Fruit fly (Drosophila melanogaster) whole organism, wandering third instar larva: Measurements from ENCODE around the gene CG15333.
A peak's percentile ranks its signal among the peaks of the same experiment; 100 is the strongest.

Experiments
- Abd-B ChIP-seq: fragments of >200 bp; optimal IDR thresholded peaks from 2 replicates; lab custom pipeline; 2017; ENCODE audit warnings: missing biosample characterization, missing genetic modification characterization
- CG32264 ChIP-seq: fragments of 200-800 bp; sonication (Bioruptor generic); optimal IDR thresholded peaks from 2 replicates; lab custom pipeline; 2016; ENCODE audit warnings: missing biosample characterization, missing genetic modification characterization
- CG9705 ChIP-seq: fragments of 200-800 bp; sonication (Bioruptor generic); optimal IDR thresholded peaks from 2 replicates; lab custom pipeline; 2018; ENCODE audit warnings: missing biosample characterization, mild to moderate bottlenecking, missing genetic modification characterization
- CrebA ChIP-seq: fragments of 200-800 bp; sonication (Bioruptor generic); optimal IDR thresholded peaks from 2 replicates; lab custom pipeline; 2016; ENCODE audit warnings: missing biosample characterization, mild to moderate bottlenecking, missing genetic modification characterization, borderline replicate concordance
- Dfd ChIP-seq: fragments of >200 bp; optimal IDR thresholded peaks from 2 replicates; lab custom pipeline; 2017; ENCODE audit warnings: missing biosample characterization, missing genetic modification characterization
- Dif ChIP-seq: fragments of 200-275, 200-300 bp; sonication (Bioruptor generic); optimal IDR thresholded peaks from 2 replicates; lab custom pipeline; 2018; ENCODE audit warnings: missing biosample characterization, missing genetic modification characterization; ENCODE audit not compliant: partially characterized antibody
- GATAd ChIP-seq: sonication (Bioruptor generic); optimal IDR thresholded peaks from 2 replicates; lab custom pipeline; 2016; ENCODE audit warnings: missing biosample characterization, missing genetic modification characterization
- HLH106 ChIP-seq: fragments of 200-800 bp; optimal IDR thresholded peaks from 3 replicates; lab custom pipeline; 2019; ENCODE audit warnings: missing biosample characterization, mild to moderate bottlenecking, missing genetic modification characterization, moderate library complexity
- Hnf4 ChIP-seq: fragments of 200-800 bp; sonication (Bioruptor generic); optimal IDR thresholded peaks from 2 replicates; lab custom pipeline; 2016; ENCODE audit warnings: missing biosample characterization, mild to moderate bottlenecking, missing genetic modification characterization
- Hr78 ChIP-seq: fragments of >200 bp; optimal IDR thresholded peaks from 2 replicates; lab custom pipeline; 2017; ENCODE audit warnings: missing biosample characterization, missing genetic modification characterization
- Hr83 ChIP-seq: fragments of 200-300 bp; sonication (Bioruptor generic); optimal IDR thresholded peaks from 2 replicates; lab custom pipeline; 2016; ENCODE audit warnings: missing biosample characterization, mild to moderate bottlenecking, missing genetic modification characterization, moderate library complexity; ENCODE audit not compliant: poor library complexity, severe bottlenecking
- Jra ChIP-seq: sonication (Bioruptor generic); optimal IDR thresholded peaks from 2 replicates; lab custom pipeline; 2016; ENCODE audit warnings: missing biosample characterization, missing genetic modification characterization
- Mio ChIP-seq: sonication (Bioruptor generic); optimal IDR thresholded peaks from 2 replicates; lab custom pipeline; 2016; ENCODE audit warnings: missing biosample characterization, missing genetic modification characterization
- Myc ChIP-seq: fragments of >200 bp; optimal IDR thresholded peaks from 2 replicates; lab custom pipeline; 2017
- N ChIP-seq: fragments of >200 bp; optimal IDR thresholded peaks from 2 replicates; lab custom pipeline; 2018; ENCODE audit warnings: missing biosample characterization, missing external identifiers, missing genetic modification characterization
- Rel ChIP-seq, 2 experiments: fragments of 200-800 bp; sonication (Bioruptor generic) in 1 of 2; optimal IDR thresholded peaks; 2 replicates in 1 of 2; 3 replicates in 1 of 2; lab custom pipeline; 2016 to 2019; ENCODE audit warnings: mild to moderate bottlenecking in 2 of 2, missing biosample characterization in 2 of 2, missing genetic modification characterization in 2 of 2, moderate library complexity in 1 of 2
- Vsx2 ChIP-seq: fragments of 200-300, 225-300 bp; sonication (Bioruptor generic); optimal IDR thresholded peaks from 2 replicates; lab custom pipeline; 2018; ENCODE audit warnings: missing biosample characterization, missing genetic modification characterization; ENCODE audit not compliant: partially characterized antibody
- br ChIP-seq: fragments of 200-800 bp; sonication (Bioruptor generic); optimal IDR thresholded peaks from 2 replicates; lab custom pipeline; 2016; ENCODE audit warnings: missing biosample characterization, missing genetic modification characterization
- dl ChIP-seq, 2 experiments: fragments of 175-275, 200-275 bp in 1 of 2; fragments of 200-275 bp in 1 of 2; sonication (Bioruptor generic); optimal IDR thresholded peaks; lab custom pipeline; 2018; ENCODE audit warnings: mild to moderate bottlenecking in 2 of 2, missing biosample characterization in 2 of 2, missing genetic modification characterization in 2 of 2, moderate library complexity in 2 of 2; ENCODE audit not compliant: partially characterized antibody in 2 of 2, insufficient read depth in 1 of 2
- dmrt93B ChIP-seq: fragments of 200-800 bp; sonication (Bioruptor generic); optimal IDR thresholded peaks from 2 replicates; lab custom pipeline; 2018; ENCODE audit warnings: missing biosample characterization, mild to moderate bottlenecking, missing genetic modification characterization
- dsf ChIP-seq: sonication (Bioruptor generic); optimal IDR thresholded peaks from 2 replicates; lab custom pipeline; 2016; ENCODE audit warnings: missing biosample characterization, missing genetic modification characterization, borderline replicate concordance
- ey ChIP-seq: fragments of 200-800 bp; sonication (Bioruptor generic); optimal IDR thresholded peaks from 2 replicates; lab custom pipeline; 2016; ENCODE audit warnings: missing biosample characterization, missing genetic modification characterization
- foxo ChIP-seq, 2 experiments: fragments of 200-800 bp; sonication (Bioruptor generic); optimal IDR thresholded peaks; 2 replicates in 1 of 2; 3 replicates in 1 of 2; lab custom pipeline; 2016 to 2017; ENCODE audit warnings: missing biosample characterization in 2 of 2, missing genetic modification characterization in 2 of 2
- fru ChIP-seq: fragments of 200-800 bp; sonication (Bioruptor generic); optimal IDR thresholded peaks from 3 replicates; lab custom pipeline; 2016; ENCODE audit warnings: missing biosample characterization, mild to moderate bottlenecking, missing genetic modification characterization
- h ChIP-seq: fragments of 200-800 bp; sonication (Bioruptor generic); optimal IDR thresholded peaks from 3 replicates; lab custom pipeline; 2016; ENCODE audit warnings: missing biosample characterization, mild to moderate bottlenecking, missing genetic modification characterization
- jim ChIP-seq: fragments of 175-275, 200-325 bp; sonication (Bioruptor generic); optimal IDR thresholded peaks from 2 replicates; lab custom pipeline; 2016; ENCODE audit warnings: missing biosample characterization, mild to moderate bottlenecking, missing genetic modification characterization
- lola ChIP-seq: fragments of >200 bp; optimal IDR thresholded peaks from 2 replicates; lab custom pipeline; 2017; ENCODE audit warnings: missing biosample characterization, missing genetic modification characterization
- psq ChIP-seq: fragments of 200-800 bp; sonication (Bioruptor generic); optimal IDR thresholded peaks from 3 replicates; lab custom pipeline; 2017; ENCODE audit warnings: missing biosample characterization, mild to moderate bottlenecking, missing genetic modification characterization, moderate library complexity
- rgr ChIP-seq: fragments of 200-800 bp; sonication (Bioruptor generic); optimal IDR thresholded peaks from 3 replicates; lab custom pipeline; 2016; ENCODE audit warnings: missing biosample characterization, mild to moderate bottlenecking, missing genetic modification characterization
- sage ChIP-seq: fragments of 200-800 bp; sonication (Bioruptor generic); optimal IDR thresholded peaks from 2 replicates; lab custom pipeline; 2016; ENCODE audit warnings: missing biosample characterization, mild to moderate bottlenecking, missing genetic modification characterization
- tai ChIP-seq: sonication (Bioruptor generic); optimal IDR thresholded peaks from 2 replicates; lab custom pipeline; 2016; ENCODE audit warnings: missing biosample characterization, missing genetic modification characterization
- usp ChIP-seq: fragments of >200 bp; optimal IDR thresholded peaks from 2 replicates; lab custom pipeline; 2017; ENCODE audit warnings: missing biosample characterization, missing genetic modification characterization
- woc ChIP-seq: sonication (Bioruptor generic); optimal IDR thresholded peaks from 2 replicates; lab custom pipeline; 2016; ENCODE audit warnings: missing biosample characterization, mild to moderate bottlenecking, missing genetic modification characterization

The CG15333 gene

dm6 chrX:7986551-7986950 lies 34.6 kb downstream of the CG15333 start:
- peak; percentile 25 for TF ChIP-seq HLH106 (tag; lab: Kevin White, UChicago)
- TF ChIP-seq ey (GFP tag; lab: Kevin White, UChicago) = no peak
- peak; percentile 9 for TF ChIP-seq CG9705 (GFP tag; lab: Kevin White, UChicago)

dm6 chrX:7980786-7981185 lies 40.4 kb downstream of the CG15333 start:
- TF ChIP-seq dmrt93B (GFP tag; lab: Kevin White, UChicago) (no peak), Rel (GFP tag; optimal IDR thresholded peaks at IDR 0.05; lab: Kevin White, UChicago) (no peak), Rel (tag; optimal IDR thresholded peaks at IDR 0.05; lab: Kevin White, UChicago) (no peak), fru (no peak), Hr83 (GFP tag; lab: Kevin White, UChicago) (no peak), Abd-B (GFP tag; lab: Kevin White, UChicago) (no peak), Hr78 (GFP tag; lab: Kevin White, UChicago) (no peak), dl (GFP tag; optimal IDR thresholded peaks at IDR 0.05; lab: Kevin White, UChicago; ENCODE audit: insufficient read depth in 1 of 2, partially characterized antibody in 2 of 2) (no peak), woc (GFP tag; lab: Kevin White, UChicago) (no peak), ey (GFP tag; lab: Kevin White, UChicago) (no peak), foxo (GFP tag; optimal IDR thresholded peaks at IDR 0.05; lab: Kevin White, UChicago) (no peak), GATAd (no peak), dsf (GFP tag; lab: Kevin White, UChicago) (no peak), Jra (GFP tag; lab: Kevin White, UChicago) (no peak), usp (GFP tag; lab: Kevin White, UChicago) (no peak), jim (GFP tag; lab: Kevin White, UChicago) (no peak), Mio (GFP tag; lab: Kevin White, UChicago) (no peak)
- TF ChIP-seq, all 38 proteins: peak for 0

dm6 chrX:7979202-7979601 lies 41.9 kb downstream of the CG15333 start:
- no peak for TF ChIP-seq Myc
- no peak for TF ChIP-seq CG32264 (GFP tag; lab: Kevin White, UChicago)
- no peak for TF ChIP-seq lola
- no peak for TF ChIP-seq rgr
- TF ChIP-seq Dfd (GFP tag; lab: Kevin White, UChicago) = no peak
- no peak for TF ChIP-seq fru
- TF ChIP-seq br (GFP tag; lab: Kevin White, UChicago) = no peak
- TF ChIP-seq Dif = no peak
- no peak for TF ChIP-seq woc (GFP tag; lab: Kevin White, UChicago)
- TF ChIP-seq CG9705 (GFP tag; lab: Kevin White, UChicago) = no peak
- TF ChIP-seq Abd-B (GFP tag; lab: Kevin White, UChicago) = no peak
- TF ChIP-seq h (GFP tag; lab: Kevin White, UChicago) = no peak
- no peak for TF ChIP-seq Mio (GFP tag; lab: Kevin White, UChicago)
- no peak for TF ChIP-seq sage
- no peak for TF ChIP-seq N (GFP tag; lab: Kevin White, UChicago)
- no peak for TF ChIP-seq Vsx2 (GFP tag; lab: Kevin White, UChicago)
- TF ChIP-seq, all 38 proteins: peak for 0

DNA sequence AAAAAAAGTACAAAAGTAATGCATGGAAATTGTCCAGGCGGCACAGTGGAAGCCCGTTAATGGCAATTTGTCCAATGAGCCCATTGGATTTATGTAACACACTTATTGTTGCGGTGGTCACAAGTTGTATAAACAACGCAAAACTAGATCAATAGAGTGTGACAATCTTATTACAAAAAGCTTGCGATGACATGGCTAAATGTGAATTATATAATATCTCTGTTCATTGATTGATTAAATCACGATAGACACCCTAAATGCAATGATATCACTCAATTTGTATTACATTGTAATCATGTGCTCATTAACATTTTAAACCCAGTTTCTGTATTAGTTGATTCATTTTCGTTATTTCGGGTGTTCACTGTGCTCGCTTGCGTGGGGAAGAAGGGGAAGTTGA lies 43.1 kb downstream of the CG15333 start:
- TF ChIP-seq psq (no peak), Mio (GFP tag; lab: Kevin White, UChicago) (no peak), GATAd (no peak), sage (no peak), br (GFP tag; lab: Kevin White, UChicago) (no peak), Hnf4 (GFP tag; lab: Kevin White, UChicago) (no peak), jim (GFP tag; lab: Kevin White, UChicago) (no peak), CrebA (GFP tag; lab: Kevin White, UChicago) (no peak), Dif (no peak), rgr (no peak), woc (GFP tag; lab: Kevin White, UChicago) (peak; percentile 36), fru (peak; percentile 42), HLH106 (tag; lab: Kevin White, UChicago) (peak; percentile 30), tai (GFP tag; lab: Kevin White, UChicago) (no peak)
